Worm (Caenorhabditis elegans): ENCODE data around the gene iff-1.

The iff-1 gene

DNA sequence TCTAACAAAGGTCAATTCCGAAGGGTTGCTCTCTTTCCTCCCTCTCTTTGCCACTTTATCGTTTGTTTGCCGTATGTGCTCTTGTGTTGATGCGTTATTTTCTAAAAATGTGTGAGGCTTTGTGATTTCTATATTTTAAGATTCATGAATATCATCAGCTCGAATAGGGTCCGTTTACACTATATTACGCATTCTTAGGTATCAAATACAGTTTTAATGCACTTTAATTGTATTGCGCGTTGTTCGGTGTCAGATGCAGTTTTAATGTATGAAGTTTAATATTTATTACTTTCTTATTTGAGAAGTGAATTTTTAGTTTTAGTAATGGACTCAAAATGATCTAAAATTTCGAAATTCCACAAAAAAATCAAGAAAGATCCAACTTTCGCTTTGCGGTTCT, 50.6 kb downstream of the iff-1 start, which contains the start of gene bud-31:
TSS of gene bud-31 (minus strand) at position 101 of the 400 bp plus-strand sequence.
- TF ChIP-seq hlh-13 (GFP tag; optimal IDR thresholded peaks at IDR 0.05) (no peak), ztf-16 (tag; optimal IDR thresholded peaks at IDR 0.05) (no peak), nhr-232 (tag; optimal IDR thresholded peaks at IDR 0.05) (no peak), hlh-8 (tag; optimal IDR thresholded peaks at IDR 0.05) (no peak), ceh-9 (tag; optimal IDR thresholded peaks at IDR 0.05) (no peak), pros-1 (tag; optimal IDR thresholded peaks at IDR 0.05) (no peak), zip-5 (tag; optimal IDR thresholded peaks at IDR 0.05) (no peak), ref-2 (tag; optimal IDR thresholded peaks at IDR 0.05) (no peak), unc-86 (tag; optimal IDR thresholded peaks at IDR 0.05) (no peak), ceh-18 (tag; optimal IDR thresholded peaks at IDR 0.05) (no peak), nfya-1 (tag; optimal IDR thresholded peaks at IDR 0.05) (no peak), odd-2 (tag; optimal IDR thresholded peaks at IDR 0.05) (no peak), K09A11.1 (tag; optimal IDR thresholded peaks at IDR 0.05; ENCODE audit: insufficient read depth) (no peak), pqm-1 (tag; optimal IDR thresholded peaks at IDR 0.05) (no peak), lin-11 (tag; optimal IDR thresholded peaks at IDR 0.05) (no peak)
